Fruit fly (Drosophila melanogaster) whole organism, wandering third instar larva: ENCODE data around the gene jumu.

Source experiments
- Abd-B ChIP-seq: fragments of >200 bp; optimal IDR thresholded peaks from 2 replicates; lab custom pipeline; 2017; ENCODE audit warnings: missing biosample characterization, missing genetic modification characterization
- CG9705 ChIP-seq: fragments of 200-800 bp; sonication (Bioruptor generic); optimal IDR thresholded peaks from 2 replicates; lab custom pipeline; 2018; ENCODE audit warnings: missing biosample characterization, mild to moderate bottlenecking, missing genetic modification characterization
- Hnf4 ChIP-seq: fragments of 200-800 bp; sonication (Bioruptor generic); optimal IDR thresholded peaks from 2 replicates; lab custom pipeline; 2016; ENCODE audit warnings: missing biosample characterization, mild to moderate bottlenecking, missing genetic modification characterization
- Jra ChIP-seq: sonication (Bioruptor generic); optimal IDR thresholded peaks from 2 replicates; lab custom pipeline; 2016; ENCODE audit warnings: missing biosample characterization, missing genetic modification characterization
- Myc ChIP-seq: fragments of >200 bp; optimal IDR thresholded peaks from 2 replicates; lab custom pipeline; 2017
- Sp1 ChIP-seq: fragments of 200-800 bp; sonication (Bioruptor generic); optimal IDR thresholded peaks from 3 replicates; lab custom pipeline; 2019; ENCODE audit warnings: missing biosample characterization, mild to moderate bottlenecking, missing genetic modification characterization, moderate library complexity
- Vsx2 ChIP-seq: fragments of 200-300, 225-300 bp; sonication (Bioruptor generic); optimal IDR thresholded peaks from 2 replicates; lab custom pipeline; 2018; ENCODE audit warnings: missing biosample characterization, missing genetic modification characterization; ENCODE audit not compliant: partially characterized antibody
- ey ChIP-seq: fragments of 200-800 bp; sonication (Bioruptor generic); optimal IDR thresholded peaks from 2 replicates; lab custom pipeline; 2016; ENCODE audit warnings: missing biosample characterization, missing genetic modification characterization
- fru ChIP-seq: fragments of 200-800 bp; sonication (Bioruptor generic); optimal IDR thresholded peaks from 3 replicates; lab custom pipeline; 2016; ENCODE audit warnings: missing biosample characterization, mild to moderate bottlenecking, missing genetic modification characterization
- h ChIP-seq: fragments of 200-800 bp; sonication (Bioruptor generic); optimal IDR thresholded peaks from 3 replicates; lab custom pipeline; 2016; ENCODE audit warnings: missing biosample characterization, mild to moderate bottlenecking, missing genetic modification characterization
- jim ChIP-seq: fragments of 175-275, 200-325 bp; sonication (Bioruptor generic); optimal IDR thresholded peaks from 2 replicates; lab custom pipeline; 2016; ENCODE audit warnings: missing biosample characterization, mild to moderate bottlenecking, missing genetic modification characterization

DNA sequence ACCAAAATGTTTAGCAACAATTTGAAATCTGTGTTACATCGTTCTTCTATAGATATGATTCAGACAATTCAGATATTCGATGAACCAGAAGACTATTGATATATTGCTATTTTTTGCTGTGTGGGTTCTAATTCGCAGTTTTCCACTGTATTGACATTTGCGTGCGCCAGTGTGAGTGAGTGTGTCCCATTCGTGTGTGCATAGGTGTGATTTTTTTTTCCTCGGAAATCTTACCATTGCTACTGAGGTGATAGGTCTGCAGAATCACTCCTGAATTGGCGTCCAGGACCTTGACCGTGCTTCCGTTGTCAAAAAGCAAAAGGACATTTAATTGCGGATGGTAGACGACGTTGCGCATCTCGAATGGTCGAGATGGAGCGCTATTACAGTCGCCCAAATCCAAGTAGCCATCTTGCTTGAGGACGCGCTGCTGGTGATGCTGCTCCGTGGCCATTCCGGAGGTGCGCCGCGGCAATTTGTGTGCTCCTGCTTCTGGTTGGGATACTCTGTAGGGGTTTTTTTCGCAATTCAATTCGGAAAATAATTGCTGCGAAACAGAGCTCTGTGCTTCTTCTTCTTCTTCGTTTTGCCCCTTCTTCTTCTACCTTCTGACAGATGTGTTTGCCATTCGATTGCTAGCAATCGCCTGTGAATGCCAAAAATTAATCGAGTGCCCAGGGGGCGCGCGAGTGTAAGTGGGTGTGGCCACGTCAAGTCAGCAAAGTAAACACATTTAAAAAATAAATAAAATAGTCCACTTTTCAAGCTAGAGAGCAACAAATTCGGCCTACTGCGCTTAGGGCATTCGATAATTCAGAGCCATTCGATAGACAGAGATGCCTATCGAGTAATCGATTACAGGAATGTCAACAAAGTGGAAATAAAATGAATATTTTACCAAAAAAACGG, 19.0 kb upstream of the jumu start, which contains the start of the genes Bruce and CG12818:
- TF ChIP-seq Hnf4 (GFP tag; lab: Kevin White, UChicago) = no peak
- no peak for TF ChIP-seq h (GFP tag; lab: Kevin White, UChicago)
- no peak for TF ChIP-seq jim
- TF ChIP-seq Abd-B (GFP tag; lab: Kevin White, UChicago) = no peak
- TF ChIP-seq Myc (lab: Kevin White, UChicago) = no peak
- no peak for TF ChIP-seq Sp1 (GFP tag; lab: Kevin White, UChicago)
- TF ChIP-seq CG9705 = no peak
- no peak for TF ChIP-seq fru (GFP tag; lab: Kevin White, UChicago)
- no peak for TF ChIP-seq Jra
- TF ChIP-seq ey (GFP tag; lab: Kevin White, UChicago) = no peak
- no peak for TF ChIP-seq Vsx2 (GFP tag; lab: Kevin White, UChicago)
